Worm (Caenorhabditis elegans) whole organism, mixed stage, embryonic: ENCODE measurements around the gene Y66D12A.16.

Source experiments
- ceh-83 ChIP-seq: fragments of 200-800 bp; sonication (Bioruptor generic); optimal IDR thresholded peaks from 2 replicates; lab custom pipeline; 2018; ENCODE audit warnings: mild to moderate bottlenecking, missing genetic modification characterization, missing compliant biosample characterization
- elt-3 ChIP-seq: fragments of 150-350 bp; optimal IDR thresholded peaks from 2 replicates; lab custom pipeline; 2014; ENCODE audit warnings: missing biosample characterization, missing genetic modification characterization
- lin-13 ChIP-seq: fragments of 150-350 bp; optimal IDR thresholded peaks from 2 replicates; lab custom pipeline; 2014; ENCODE audit warnings: missing biosample characterization, missing genetic modification characterization
- nhr-12 ChIP-seq: fragments of 150-350 bp; optimal IDR thresholded peaks from 2 replicates; lab custom pipeline; 2014; ENCODE audit warnings: missing biosample characterization, missing genetic modification characterization
- nhr-2 ChIP-seq: fragments of 150-350 bp; optimal IDR thresholded peaks from 2 replicates; lab custom pipeline; 2014; ENCODE audit warnings: missing biosample characterization, missing genetic modification characterization
- nhr-237 ChIP-seq: fragments of 150-350 bp; optimal IDR thresholded peaks from 2 replicates; lab custom pipeline; 2014; ENCODE audit warnings: missing biosample characterization, missing genetic modification characterization
- nhr-28 ChIP-seq: fragments of 150-350 bp; optimal IDR thresholded peaks from 2 replicates; lab custom pipeline; 2014; ENCODE audit warnings: missing biosample characterization, missing genetic modification characterization
- snpc-4 ChIP-seq: fragments of 150-350 bp; optimal IDR thresholded peaks from 2 replicates; lab custom pipeline; 2014; ENCODE audit warnings: missing biosample characterization, missing genetic modification characterization

ce11 chrIII:11505621-11506020 lies 17.7 kb upstream of the Y66D12A.16 start:
- TF ChIP-seq elt-3 (no peak), nhr-2 (tag; lab: Kevin White, UChicago) (no peak), nhr-237 (tag; lab: Kevin White, UChicago) (no peak), lin-13 (tag; lab: Kevin White, UChicago) (no peak), nhr-12 (tag; lab: Kevin White, UChicago) (no peak), ceh-83 (no peak), nhr-28 (tag; lab: Kevin White, UChicago) (no peak), snpc-4 (no peak)
